Worm (Caenorhabditis elegans): ENCODE data around the gene nhr-125.
A peak's percentile ranks its signal among the peaks of the same experiment; 100 is the strongest.

nhr-125 gene

DNA sequence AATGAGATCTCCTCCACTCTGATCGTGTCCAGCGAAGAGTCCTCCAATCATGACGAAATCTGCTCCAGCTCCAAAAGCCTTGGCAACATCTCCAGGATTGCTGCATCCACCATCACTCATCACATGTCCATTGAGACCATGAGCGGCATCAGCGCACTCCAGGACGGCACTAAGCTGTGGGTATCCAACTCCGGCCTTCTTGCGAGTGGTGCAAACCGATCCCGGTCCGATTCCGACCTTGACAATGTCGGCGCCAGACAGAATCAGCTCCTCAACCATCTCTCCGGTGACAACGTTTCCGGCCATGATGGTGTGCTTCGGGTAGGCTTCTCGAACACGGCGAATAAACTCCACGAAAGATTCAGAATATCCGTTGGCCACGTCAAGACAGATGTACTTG, 45.2 kb upstream of the nhr-125 start:
- TF ChIP-seq ztf-11 (tag; optimal IDR thresholded peaks at IDR 0.05) (no peak), nhr-28 (tag; optimal IDR thresholded peaks at IDR 0.05) (no peak), nhr-25 (tag; optimal IDR thresholded peaks at IDR 0.05) (no peak), egl-27 (tag; optimal IDR thresholded peaks at IDR 0.05) (no peak), unc-39 (tag; optimal IDR thresholded peaks at IDR 0.05) (no peak), sea-2 (GFP tag; optimal IDR thresholded peaks at IDR 0.05) (no peak), ama-1 (optimal IDR thresholded peaks at IDR 0.05) (no peak)

DNA sequence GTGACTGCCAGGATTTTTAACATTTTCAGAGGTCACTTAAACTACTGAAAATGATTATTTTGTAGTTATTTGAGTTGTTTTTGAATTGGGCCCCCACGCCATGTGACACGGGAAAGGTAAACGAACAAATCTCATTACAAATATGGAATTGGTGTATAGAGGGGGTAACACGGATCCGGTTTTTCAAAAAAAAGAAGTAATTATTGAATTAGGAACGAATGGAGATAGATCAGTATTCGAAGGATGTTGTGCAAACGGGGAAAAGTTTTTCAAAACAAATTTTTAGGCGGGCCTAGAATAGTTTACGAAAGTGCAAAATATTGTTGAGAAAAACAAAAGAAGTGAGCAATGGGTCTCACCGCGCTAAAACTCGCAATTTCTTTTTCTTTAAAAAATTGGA, 41.1 kb upstream of the nhr-125 start, which contains the start of gene F32D1.11:
Gene F32D1.11, minus strand, starts transcription at position 101 of the 400 bp plus-strand sequence.
- TF ChIP-seq ceh-16 (tag; optimal IDR thresholded peaks at IDR 0.05) = no peak

DNA sequence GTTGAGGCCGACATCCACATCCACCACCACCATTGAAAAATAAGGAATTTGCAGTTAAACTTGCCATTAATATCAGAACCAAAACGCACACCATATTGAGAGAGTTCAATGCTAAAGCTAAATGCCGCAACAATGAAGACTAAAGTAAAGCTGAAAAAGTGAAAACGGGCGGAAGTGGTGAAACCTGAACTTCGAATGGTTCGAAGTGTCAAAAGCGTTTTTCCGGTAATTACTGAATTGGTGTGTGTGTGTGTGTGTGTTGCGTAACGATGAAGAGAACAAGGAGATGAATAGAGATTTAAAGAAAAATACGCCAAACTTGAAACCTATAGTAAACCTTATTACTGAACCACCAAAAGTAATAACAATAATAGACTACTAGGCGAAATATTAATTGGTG, 39.2 kb upstream of the nhr-125 start, which contains the start of gene grl-13:
Gene grl-13, minus strand, starts transcription at position 101 of the 400 bp plus-strand sequence.
- TF ChIP-seq egl-27 (tag; optimal IDR thresholded peaks at IDR 0.05) (no peak), unc-62 (GFP tag; optimal IDR thresholded peaks at IDR 0.05) (no peak), unc-39 (tag; optimal IDR thresholded peaks at IDR 0.05) (no peak), daf-12 (tag; optimal IDR thresholded peaks at IDR 0.05) (no peak), fkh-10 (GFP tag; optimal IDR thresholded peaks at IDR 0.05) (no peak), nhr-76 (tag; optimal IDR thresholded peaks at IDR 0.05) (no peak), fkh-2 (tag; optimal IDR thresholded peaks at IDR 0.05) (no peak), nhr-43 (tag; optimal IDR thresholded peaks at IDR 0.05; ENCODE audit: poor library complexity, severe bottlenecking) (no peak), snpc-4 (tag; optimal IDR thresholded peaks at IDR 0.05) (no peak), elt-1 (tag; optimal IDR thresholded peaks at IDR 0.05) (no peak), lin-39 (tag; optimal IDR thresholded peaks at IDR 0.05) (no peak)

DNA sequence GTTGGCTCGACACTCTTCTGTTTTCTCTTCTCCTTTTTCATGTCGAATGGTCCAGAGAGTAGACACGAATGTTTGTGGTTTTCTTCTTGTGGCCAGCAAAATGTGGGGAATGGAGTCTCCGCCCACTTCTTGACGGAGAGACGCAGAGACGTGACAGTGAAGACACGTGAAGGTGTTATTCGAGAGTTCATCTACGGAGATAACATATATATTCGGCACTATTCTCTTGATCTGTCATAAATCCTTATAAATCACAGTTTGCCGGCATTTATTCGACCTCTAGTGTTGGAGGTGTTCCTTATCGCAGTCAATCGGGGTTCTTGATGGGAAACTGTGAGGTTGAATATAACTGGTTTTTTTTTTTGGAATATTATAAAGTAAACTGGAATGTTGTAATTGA, 36.2 kb upstream of the nhr-125 start, which contains the start of gene F32D1.3:
Gene F32D1.3, minus strand, starts transcription at position 65 of the 400 bp plus-strand sequence.
- TF ChIP-seq nhr-11 (tag; optimal IDR thresholded peaks at IDR 0.05) = no peak
- TF ChIP-seq unc-39 (tag; optimal IDR thresholded peaks at IDR 0.05) = no peak
- no peak for TF ChIP-seq ZK546.5 (tag; optimal IDR thresholded peaks at IDR 0.05)
- peak; percentile 80 for TF ChIP-seq elt-1 (tag; optimal IDR thresholded peaks at IDR 0.05)
- no peak for TF ChIP-seq mdl-1 (tag; optimal IDR thresholded peaks at IDR 0.05)
- no peak for TF ChIP-seq eor-1 (tag; optimal IDR thresholded peaks at IDR 0.05)
- no peak for TF ChIP-seq egl-5 (tag; optimal IDR thresholded peaks at IDR 0.05)
- TF ChIP-seq fkh-10 (GFP tag; optimal IDR thresholded peaks at IDR 0.05) = no peak
- TF ChIP-seq nhr-25 (tag; optimal IDR thresholded peaks at IDR 0.05) = peak; percentile 34
- TF ChIP-seq pha-4 (tag; optimal IDR thresholded peaks at IDR 0.05) = no peak
- TF ChIP-seq nhr-23 (tag; optimal IDR thresholded peaks at IDR 0.05) = peak; percentile 44

DNA sequence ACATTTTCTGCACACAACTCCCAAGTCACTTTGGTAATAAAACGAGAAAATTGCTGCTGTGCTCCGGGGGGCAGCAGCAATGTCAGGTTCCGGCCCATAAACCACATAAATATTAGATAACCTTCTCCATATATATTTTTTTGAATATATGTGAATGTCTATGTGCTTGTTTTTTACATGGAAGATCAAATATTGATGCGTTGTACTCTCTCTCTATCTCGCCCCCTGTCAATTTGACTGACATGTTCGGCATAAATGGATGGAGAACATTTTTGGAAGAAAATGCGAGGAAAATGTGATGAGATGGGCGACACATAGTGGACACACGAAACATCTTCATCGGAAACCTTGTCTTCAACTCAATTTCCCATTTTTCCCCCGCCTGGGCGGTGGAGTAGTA, 34.7 kb upstream of the nhr-125 start:
- no peak for TF ChIP-seq fos-1 (tag; optimal IDR thresholded peaks at IDR 0.05)
- no peak for TF ChIP-seq nhr-12 (tag; optimal IDR thresholded peaks at IDR 0.05)
- no peak for TF ChIP-seq mml-1 (tag; optimal IDR thresholded peaks at IDR 0.05)
- TF ChIP-seq hmg-11 (tag; optimal IDR thresholded peaks at IDR 0.05) = no peak
- no peak for TF ChIP-seq pha-4 (tag; optimal IDR thresholded peaks at IDR 0.05)
- no peak for TF ChIP-seq eor-1 (tag; optimal IDR thresholded peaks at IDR 0.05)
- TF ChIP-seq ztf-11 (tag; optimal IDR thresholded peaks at IDR 0.05) = no peak
- TF ChIP-seq nhr-237 (tag; optimal IDR thresholded peaks at IDR 0.05) = no peak
- no peak for TF ChIP-seq egl-5 (tag; optimal IDR thresholded peaks at IDR 0.05)
- TF ChIP-seq elt-2 (tag; optimal IDR thresholded peaks at IDR 0.05) = no peak
- TF ChIP-seq nhr-67 (tag; optimal IDR thresholded peaks at IDR 0.05) = no peak
- TF ChIP-seq elt-3 (tag; optimal IDR thresholded peaks at IDR 0.05) = no peak
- no peak for TF ChIP-seq fkh-10 (GFP tag; optimal IDR thresholded peaks at IDR 0.05)
- TF ChIP-seq unc-39 (tag; optimal IDR thresholded peaks at IDR 0.05) = no peak

DNA sequence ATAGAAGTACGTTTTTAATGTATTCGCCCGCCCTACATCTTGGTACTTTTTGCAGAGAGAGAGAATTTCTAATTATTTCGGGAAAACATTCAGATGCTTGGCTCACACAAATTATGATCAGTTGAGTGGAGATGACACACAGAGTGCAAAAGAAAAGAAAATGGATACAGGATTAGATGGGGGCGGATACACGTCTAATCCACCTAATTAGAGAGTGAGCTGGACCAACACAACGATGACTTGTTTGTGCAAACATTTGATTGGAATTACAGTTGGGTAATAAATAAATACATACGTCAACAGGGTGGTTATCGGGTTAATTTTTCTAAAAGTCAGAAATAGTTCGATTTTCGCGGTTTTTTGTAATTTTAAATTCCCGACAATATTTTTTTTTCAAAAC, 33.8 kb upstream of the nhr-125 start:
- TF ChIP-seq nhr-67 (tag; optimal IDR thresholded peaks at IDR 0.05) (no peak), ztf-4 (tag; optimal IDR thresholded peaks at IDR 0.05) (no peak), ZK546.5 (tag; optimal IDR thresholded peaks at IDR 0.05) (no peak), unc-39 (tag; optimal IDR thresholded peaks at IDR 0.05) (no peak), lsy-12 (tag; optimal IDR thresholded peaks at IDR 0.05) (no peak), lin-15B (tag; optimal IDR thresholded peaks at IDR 0.05) (no peak), ceh-82 (tag; optimal IDR thresholded peaks at IDR 0.05) (no peak), fkh-10 (GFP tag; optimal IDR thresholded peaks at IDR 0.05) (no peak), nhr-43 (tag; optimal IDR thresholded peaks at IDR 0.05; ENCODE audit: poor library complexity, severe bottlenecking) (no peak), ceh-28 (tag; optimal IDR thresholded peaks at IDR 0.05) (no peak), snpc-4 (tag; optimal IDR thresholded peaks at IDR 0.05) (no peak), elt-1 (tag; optimal IDR thresholded peaks at IDR 0.05) (no peak), ceh-16 (tag; optimal IDR thresholded peaks at IDR 0.05) (no peak), skn-1 (tag; optimal IDR thresholded peaks at IDR 0.05) (no peak), pha-4 (tag; optimal IDR thresholded peaks at IDR 0.05) (no peak), unc-62 (GFP tag; optimal IDR thresholded peaks at IDR 0.05) (no peak), ceh-9 (tag; optimal IDR thresholded peaks at IDR 0.05) (no peak), egl-5 (tag; optimal IDR thresholded peaks at IDR 0.05) (no peak)
